Fruit fly (Drosophila melanogaster) whole organism, embryonic: ENCODE measurements around the gene Naxd.

Experiments
- Adf1 ChIP-seq: fragments of 200-800 bp; sonication (Bioruptor generic); IDR thresholded peaks from 2 replicates; pipeline ENCODE4 v1.3.6; 2022; ENCODE audit warnings: missing biosample characterization, missing genetic modification characterization
- Asciz ChIP-seq: fragments of 200-800 bp; sonication (Bioruptor generic); optimal IDR thresholded peaks from 2 replicates; lab custom pipeline; 2017; ENCODE audit warnings: missing biosample characterization, mild to moderate bottlenecking, missing genetic modification characterization, missing genetic modification reagents
- C15 ChIP-seq: fragments of 200-800 bp; sonication (Bioruptor generic); IDR thresholded peaks from 3 replicates; pipeline ENCODE4 v1.3.6; 2022; ENCODE audit warnings: missing biosample characterization, missing genetic modification characterization
- CG11504 ChIP-seq: fragments of 200-800 bp; sonication (Bioruptor generic); optimal IDR thresholded peaks from 3 replicates; lab custom pipeline; 2019; ENCODE audit warnings: missing biosample characterization, mild to moderate bottlenecking, missing genetic modification characterization, moderate library complexity
- CG12104 ChIP-seq: fragments of 200-800 bp; sonication (Bioruptor generic); optimal IDR thresholded peaks from 3 replicates; lab custom pipeline; 2016; ENCODE audit warnings: missing biosample characterization, missing genetic modification characterization
- CG12236 ChIP-seq: fragments of 200-800 bp; sonication (Bioruptor generic); optimal IDR thresholded peaks from 2 replicates; lab custom pipeline; 2016; ENCODE audit warnings: missing biosample characterization, missing genetic modification characterization
- CG1233 ChIP-seq: fragments of 200-800 bp; sonication (Bioruptor generic); optimal IDR thresholded peaks from 4 replicates; lab custom pipeline; 2018; ENCODE audit warnings: missing biosample characterization, mild to moderate bottlenecking, missing genetic modification characterization
- CG15601 ChIP-seq: fragments of 200-800 bp; sonication (Bioruptor generic); optimal IDR thresholded peaks from 3 replicates; lab custom pipeline; 2019; ENCODE audit warnings: missing biosample characterization, mild to moderate bottlenecking, missing genetic modification characterization, moderate library complexity
- CG17186 ChIP-seq: fragments of 200-800 bp; sonication (Bioruptor generic); optimal IDR thresholded peaks from 3 replicates; lab custom pipeline; 2017; ENCODE audit warnings: missing biosample characterization, missing genetic modification reagents, missing genetic modification characterization
- CG18011 ChIP-seq: fragments of 200-800 bp; sonication (Bioruptor generic); optimal IDR thresholded peaks from 2 replicates; lab custom pipeline; 2017; ENCODE audit warnings: missing biosample characterization, missing genetic modification characterization, mild to moderate bottlenecking, moderate library complexity, missing genotype
- CG2889 ChIP-seq: fragments of 200-800 bp; sonication (Bioruptor generic); IDR thresholded peaks from 3 replicates; pipeline ENCODE4 v1.3.6; 2022; ENCODE audit warnings: missing biosample characterization, missing genetic modification characterization
- CG3407 ChIP-seq: fragments of 200-800 bp; sonication (Bioruptor generic); optimal IDR thresholded peaks from 2 replicates; lab custom pipeline; 2018; ENCODE audit warnings: missing biosample characterization, mild to moderate bottlenecking, missing genetic modification characterization
- CG3995 ChIP-seq: fragments of 200-800 bp; sonication (Bioruptor generic); optimal IDR thresholded peaks from 3 replicates; lab custom pipeline; 2016; ENCODE audit warnings: missing biosample characterization, missing genetic modification characterization
- CG4282 ChIP-seq: fragments of 200-800 bp; sonication (Bioruptor generic); optimal IDR thresholded peaks from 2 replicates; lab custom pipeline; 2016; ENCODE audit warnings: missing biosample characterization, missing genetic modification characterization
- CG6854 ChIP-seq: fragments of 200-800 bp; sonication (Bioruptor generic); optimal IDR thresholded peaks from 3 replicates; lab custom pipeline; 2017; ENCODE audit warnings: missing biosample characterization, mild to moderate bottlenecking, missing genetic modification characterization
- CG7786 ChIP-seq: fragments of 200-800 bp; sonication (Bioruptor generic); optimal IDR thresholded peaks from 2 replicates; lab custom pipeline; 2016; ENCODE audit warnings: missing biosample characterization, missing genetic modification characterization
- CG8089 ChIP-seq: fragments of 200-800 bp; sonication (Bioruptor generic); optimal IDR thresholded peaks from 3 replicates; lab custom pipeline; 2016; ENCODE audit warnings: missing biosample characterization, missing genetic modification characterization
- CG8478 ChIP-seq: fragments of >200 bp; optimal IDR thresholded peaks from 2 replicates; lab custom pipeline; 2018
- CG9876 ChIP-seq: fragments of 200-800 bp; sonication (Bioruptor generic); optimal IDR thresholded peaks from 2 replicates; lab custom pipeline; 2016; ENCODE audit warnings: missing biosample characterization, missing genetic modification characterization
- Dad ChIP-seq: fragments of 200-800 bp; sonication (Bioruptor generic); optimal IDR thresholded peaks from 3 replicates; lab custom pipeline; 2016; ENCODE audit warnings: missing biosample characterization, missing genetic modification characterization
- Jarid2 ChIP-seq: fragments of 200-800 bp; sonication (Bioruptor generic); optimal IDR thresholded peaks from 3 replicates; lab custom pipeline; 2017; ENCODE audit warnings: mild to moderate bottlenecking, missing biosample characterization, missing genetic modification reagents, missing genetic modification characterization
- Med ChIP-seq: fragments of 200-800 bp; sonication (Bioruptor generic); peaks from one replicate; lab custom pipeline; 2016; ENCODE audit warnings: missing biosample characterization, missing genetic modification characterization, mild to moderate bottlenecking, inconsistent platforms, moderate library complexity
- NC2β ChIP-seq: fragments of 200-800 bp; sonication (Bioruptor generic); optimal IDR thresholded peaks from 2 replicates; lab custom pipeline; 2016; ENCODE audit warnings: missing biosample characterization, missing genetic modification characterization
- NfI ChIP-seq: fragments of 200-800 bp; sonication (Bioruptor generic); optimal IDR thresholded peaks from 3 replicates; lab custom pipeline; 2018; ENCODE audit warnings: missing biosample characterization, mild to moderate bottlenecking, missing genetic modification characterization, moderate library complexity
- ato ChIP-seq: fragments of 200-800 bp; sonication (Bioruptor generic); IDR thresholded peaks from 2 replicates; pipeline ENCODE4 v1.3.6; 2022; ENCODE audit warnings: missing biosample characterization, missing genetic modification characterization; ENCODE audit not compliant: partially characterized antibody
- bab2 ChIP-seq: fragments of 200-800 bp; sonication (Bioruptor generic); optimal IDR thresholded peaks from 2 replicates; lab custom pipeline; 2016; ENCODE audit warnings: missing biosample characterization, missing genetic modification characterization
- cato ChIP-seq: fragments of 200-800 bp; sonication (Bioruptor generic); optimal IDR thresholded peaks from 2 replicates; lab custom pipeline; 2016; ENCODE audit warnings: missing biosample characterization, missing genetic modification characterization, borderline replicate concordance
- da ChIP-seq: fragments of 200-800 bp; sonication (Bioruptor generic); optimal IDR thresholded peaks from 2 replicates; lab custom pipeline; 2016; ENCODE audit warnings: missing biosample characterization, missing genetic modification characterization
- danr ChIP-seq: fragments of 200-800 bp; sonication (Bioruptor generic); IDR thresholded peaks from 2 replicates; pipeline ENCODE4 v1.3.6; 2022; ENCODE audit warnings: missing biosample characterization, missing genetic modification characterization
- fd96Cb ChIP-seq: fragments of 200-800 bp; sonication (Bioruptor generic); optimal IDR thresholded peaks from 2 replicates; lab custom pipeline; 2018; ENCODE audit warnings: missing biosample characterization, mild to moderate bottlenecking, missing genetic modification characterization, moderate library complexity
- gcm ChIP-seq: fragments of 200-800 bp; sonication (Bioruptor generic); optimal IDR thresholded peaks from 2 replicates; lab custom pipeline; 2019; ENCODE audit warnings: missing biosample characterization, mild to moderate bottlenecking, missing genetic modification characterization, moderate library complexity
- gro ChIP-seq: fragments of 200-800 bp; sonication (Bioruptor generic); optimal IDR thresholded peaks from 2 replicates; lab custom pipeline; 2016; ENCODE audit warnings: missing biosample characterization, missing genetic modification characterization
- hb ChIP-seq: fragments of 200-800 bp; sonication (Bioruptor generic); IDR thresholded peaks from 3 replicates; pipeline ENCODE4 v1.3.6; 2022; ENCODE audit warnings: missing biosample characterization, missing genetic modification characterization; ENCODE audit not compliant: partially characterized antibody
- hbn ChIP-seq: fragments of 200-800 bp; sonication (Bioruptor generic); IDR thresholded peaks from 2 replicates; pipeline ENCODE4 v1.3.6; 2022; ENCODE audit warnings: missing biosample characterization, missing genetic modification characterization; ENCODE audit not compliant: partially characterized antibody
- jumu ChIP-seq: fragments of 200-800 bp; sonication (Bioruptor generic); optimal IDR thresholded peaks from 3 replicates; lab custom pipeline; 2016; ENCODE audit warnings: missing biosample characterization, missing genetic modification characterization
- lmd ChIP-seq: fragments of 200-800 bp; sonication (Bioruptor generic); IDR thresholded peaks from 2 replicates; pipeline ENCODE4 v1.3.6; 2022; ENCODE audit warnings: missing biosample characterization, missing genetic modification characterization
- maf-S ChIP-seq: fragments of 200-800 bp; sonication (Bioruptor generic); optimal IDR thresholded peaks from 2 replicates; lab custom pipeline; 2016; ENCODE audit warnings: missing biosample characterization, missing genetic modification characterization
- nau ChIP-seq: fragments of 200-800 bp; sonication (Bioruptor generic); optimal IDR thresholded peaks from 3 replicates; lab custom pipeline; 2017; ENCODE audit warnings: missing biosample characterization, mild to moderate bottlenecking, missing genetic modification characterization, missing genetic modification reagents
- nerfin-1 ChIP-seq: fragments of 200-800 bp; sonication (Bioruptor generic); optimal IDR thresholded peaks from 3 replicates; lab custom pipeline; 2019; ENCODE audit warnings: missing biosample characterization, mild to moderate bottlenecking, missing genetic modification characterization, moderate library complexity
- oc ChIP-seq: fragments of 200-800 bp; sonication (Bioruptor generic); optimal IDR thresholded peaks from 2 replicates; lab custom pipeline; 2018; ENCODE audit warnings: missing biosample characterization, mild to moderate bottlenecking, missing genetic modification characterization, moderate library complexity
- org-1 ChIP-seq: fragments of 200-800 bp; sonication (Bioruptor generic); optimal IDR thresholded peaks from 2 replicates; lab custom pipeline; 2017; ENCODE audit warnings: missing biosample characterization, missing genetic modification characterization
- pho ChIP-seq: fragments of 200-800 bp; sonication (Bioruptor generic); optimal IDR thresholded peaks from 2 replicates; lab custom pipeline; 2016; ENCODE audit warnings: missing biosample characterization, missing genetic modification characterization
- pzg ChIP-seq: fragments of 200-800 bp; sonication (Bioruptor generic); optimal IDR thresholded peaks from 3 replicates; lab custom pipeline; 2018; ENCODE audit warnings: missing biosample characterization, mild to moderate bottlenecking, missing genetic modification characterization, moderate library complexity
- sc ChIP-seq, 3 experiments: fragments of >200 bp in 2 of 3; fragments of 200-800 bp in 1 of 3; sonication (Bioruptor generic) in 1 of 3; optimal IDR thresholded peaks; 2 replicates in 2 of 3; 3 replicates in 1 of 3; lab custom pipeline; 2017; ENCODE audit warnings: mild to moderate bottlenecking in 1 of 3, missing biosample characterization in 1 of 3, missing genetic modification characterization in 1 of 3, missing genetic modification reagents in 1 of 3
- sens ChIP-seq: fragments of 200-800 bp; sonication (Bioruptor generic); peaks from one replicate; lab custom pipeline; 2016; ENCODE audit warnings: missing biosample characterization, missing genetic modification characterization
- sens-2 ChIP-seq: fragments of 200-800 bp; sonication (Bioruptor generic); IDR thresholded peaks from 2 replicates; pipeline ENCODE4 v1.3.6; 2022; ENCODE audit warnings: missing biosample characterization, missing genetic modification characterization
- sisA ChIP-seq: fragments of 200-800 bp; sonication (Bioruptor generic); IDR thresholded peaks from 2 replicates; pipeline ENCODE4 v1.3.6; 2022; ENCODE audit warnings: missing biosample characterization, missing genetic modification characterization
- tx ChIP-seq: fragments of 200-800 bp; sonication (Bioruptor generic); optimal IDR thresholded peaks from 2 replicates; lab custom pipeline; 2016; ENCODE audit warnings: missing biosample characterization, missing genetic modification characterization
- zen ChIP-seq: fragments of 200-800 bp; sonication (Bioruptor generic); optimal IDR thresholded peaks from 3 replicates; lab custom pipeline; 2018; ENCODE audit warnings: missing biosample characterization, mild to moderate bottlenecking, missing genetic modification characterization, moderate library complexity

Gene Naxd

dm6 chr3L:19086364-19087200 lies 10.9 kb downstream of the Naxd start, which contains the start of gene Mkp3 (continued):
- TF ChIP-seq Dad (no peak), CG6854 (GFP tag; lab: Kevin White, UChicago) (peak; percentile 95), CG9876 (GFP tag; lab: Kevin White, UChicago) (no peak), CG11504 (tag; lab: Kevin White, UChicago) (peak; percentile 91), pho (GFP tag; lab: Kevin White, UChicago) (no peak), Jarid2 (peak; percentile 46), CG18011 (GFP tag; lab: Kevin White, UChicago) (peak; percentile 80), NC2β (no peak), CG12104 (GFP tag; lab: Kevin White, UChicago) (peak; percentile 78), cato (peak; percentile 31), CG2889 (GFP tag; lab: Robert Waterston, UW) (peak; percentile 89), nerfin-1 (peak; percentile 79), NfI (GFP tag; lab: Kevin White, UChicago) (peak; percentile 89), CG3407 (GFP tag; lab: Kevin White, UChicago) (peak; percentile 79), maf-S (GFP tag; lab: Kevin White, UChicago) (no peak), hb (GFP tag; lab: Robert Waterston, UW) (no peak), nau (GFP tag; lab: Kevin White, UChicago) (peak; percentile 81), CG3995 (GFP tag; lab: Kevin White, UChicago) (peak; percentile 55), bab2 (GFP tag; lab: Kevin White, UChicago) (no peak), zen (tag; lab: Kevin White, UChicago) (peak; percentile 42), danr (peak; percentile 75; the same call in 1 of the 2 replicates), gcm (peak; percentile 90), ato (GFP tag; lab: Robert Waterston, UW) (no peak), lmd (GFP tag; lab: Robert Waterston, UW) (peak; percentile 89), gro (GFP tag; lab: Kevin White, UChicago) (no peak), Asciz (GFP tag; lab: Kevin White, UChicago) (peak; percentile 86), CG4282 (GFP tag; lab: Kevin White, UChicago) (no peak), pzg (peak; percentile 6), tx (GFP tag; lab: Kevin White, UChicago) (no peak), hbn (no peak), Med (GFP tag; lab: Kevin White, UChicago) (peak; percentile 86), CG15601 (peak; percentile 85), sisA (GFP tag; lab: Robert Waterston, UW) (peak; percentile 79), C15 (GFP tag; lab: Robert Waterston, UW) (peak; percentile 79; the same call in 2 of the 3 replicates), CG8089 (no peak), sens-2 (GFP tag; lab: Robert Waterston, UW) (no peak), jumu (GFP tag; lab: Kevin White, UChicago) (no peak), CG8478 (lab: Kevin White, UChicago) (no peak), fd96Cb (tag; lab: Kevin White, UChicago) (peak; percentile 76), sc (optimal IDR thresholded peaks at IDR 0.05; lab: Kevin White, UChicago) (no peak), sc (GFP tag; optimal IDR thresholded peaks at IDR 0.05; lab: Kevin White, UChicago) (peak; percentile 65), CG12236 (GFP tag; lab: Kevin White, UChicago) (no peak), Adf1 (peak; percentile 72), sens (GFP tag; lab: Kevin White, UChicago) (peak; percentile 75), CG7786 (GFP tag; lab: Kevin White, UChicago) (no peak), CG17186 (GFP tag; lab: Kevin White, UChicago) (no peak), CG1233 (GFP tag; lab: Kevin White, UChicago) (peak; percentile 84), da (GFP tag; lab: Kevin White, UChicago) (no peak), org-1 (GFP tag; lab: Kevin White, UChicago) (peak; percentile 89), oc (tag; lab: Kevin White, UChicago) (peak; percentile 79)
